Worm (Caenorhabditis elegans): Measurements from ENCODE around the gene R07B1.8.

- no peak for TF ChIP-seq W03F9.2 (tag; optimal IDR thresholded peaks at IDR 0.05)
- TF ChIP-seq dao-5 (tag; optimal IDR thresholded peaks at IDR 0.05) = no peak
Observed at ce11 chrX:9831215-9831614, 41.2 kb downstream of the R07B1.8 start, which contains the start of gene rrc-1.
